Fruit fly (Drosophila melanogaster) whole organism, embryonic: ENCODE data around the gene cue.
A peak's percentile ranks its signal among the peaks of the same experiment; 100 is the strongest.

ENCODE experiments used
- C15 ChIP-seq: fragments of 200-800 bp; sonication (Bioruptor generic); IDR thresholded peaks from 3 replicates; pipeline ENCODE4 v1.3.6; 2022; ENCODE audit warnings: missing biosample characterization, missing genetic modification characterization
- CG10565 ChIP-seq: fragments of 200-800 bp; sonication (Bioruptor generic); optimal IDR thresholded peaks from 3 replicates; lab custom pipeline; 2016; ENCODE audit warnings: missing biosample characterization, mild to moderate bottlenecking, missing genetic modification characterization
- CG10654 ChIP-seq: fragments of 200-800 bp; sonication (Bioruptor generic); optimal IDR thresholded peaks from 2 replicates; lab custom pipeline; 2016; ENCODE audit warnings: missing biosample characterization, missing genetic modification characterization
- CG10979 ChIP-seq: fragments of 200-800 bp; sonication (Bioruptor generic); optimal IDR thresholded peaks from 2 replicates; lab custom pipeline; 2018; ENCODE audit warnings: missing biosample characterization, mild to moderate bottlenecking, missing genetic modification characterization, moderate library complexity
- CG11560 ChIP-seq: fragments of 200-800 bp; sonication (Bioruptor generic); IDR thresholded peaks from 3 replicates; pipeline ENCODE4 v1.3.6; 2022; ENCODE audit warnings: missing biosample characterization, missing genetic modification characterization
- CG12219 ChIP-seq: fragments of 200-800 bp; sonication (Bioruptor generic); optimal IDR thresholded peaks from 3 replicates; lab custom pipeline; 2018; ENCODE audit warnings: missing biosample characterization, mild to moderate bottlenecking, missing genetic modification characterization
- CG1233 ChIP-seq: fragments of 200-800 bp; sonication (Bioruptor generic); optimal IDR thresholded peaks from 4 replicates; lab custom pipeline; 2018; ENCODE audit warnings: missing biosample characterization, mild to moderate bottlenecking, missing genetic modification characterization
- CG14014 ChIP-seq: fragments of 200-800 bp; sonication (Bioruptor generic); IDR thresholded peaks from 2 replicates; pipeline ENCODE4 v1.3.6; 2022; ENCODE audit warnings: missing biosample characterization, missing genetic modification characterization
- CG15269 ChIP-seq: fragments of 200-800 bp; sonication (Bioruptor generic); optimal IDR thresholded peaks from 2 replicates; lab custom pipeline; 2018; ENCODE audit warnings: missing biosample characterization, mild to moderate bottlenecking, missing genetic modification characterization, moderate library complexity
- CG16813 ChIP-seq: fragments of 200-800 bp; sonication (Bioruptor generic); IDR thresholded peaks from 3 replicates; pipeline ENCODE4 v1.3.6; 2022; ENCODE audit warnings: missing biosample characterization, missing genetic modification characterization; ENCODE audit not compliant: partially characterized antibody
- CG18262 ChIP-seq: fragments of 200-800 bp; optimal IDR thresholded peaks from 3 replicates; lab custom pipeline; 2019; ENCODE audit warnings: missing biosample characterization, mild to moderate bottlenecking, missing genetic modification characterization, moderate library complexity
- CG18619 ChIP-seq: fragments of 200-800 bp; sonication (Bioruptor generic); optimal IDR thresholded peaks from 3 replicates; lab custom pipeline; 2017; ENCODE audit warnings: missing biosample characterization, mild to moderate bottlenecking, missing genetic modification characterization
- CG2120 ChIP-seq: fragments of 200-800 bp; sonication (Bioruptor generic); optimal IDR thresholded peaks from 3 replicates; lab custom pipeline; 2016; ENCODE audit warnings: missing biosample characterization, missing genetic modification characterization
- CG30403 ChIP-seq: fragments of 200-800 bp; sonication (Bioruptor generic); optimal IDR thresholded peaks from 3 replicates; lab custom pipeline; 2016; ENCODE audit warnings: missing biosample characterization, missing genetic modification characterization
- CG31365 ChIP-seq: fragments of 200-800 bp; sonication (Bioruptor generic); optimal IDR thresholded peaks from 2 replicates; lab custom pipeline; 2018; ENCODE audit warnings: missing biosample characterization, mild to moderate bottlenecking, missing genetic modification characterization
- CG3995 ChIP-seq: fragments of 200-800 bp; sonication (Bioruptor generic); optimal IDR thresholded peaks from 3 replicates; lab custom pipeline; 2016; ENCODE audit warnings: missing biosample characterization, missing genetic modification characterization
- CG42726 ChIP-seq: fragments of 200-800 bp; sonication (Bioruptor generic); IDR thresholded peaks from 2 replicates; pipeline ENCODE4 v1.3.6; 2022; ENCODE audit warnings: missing biosample characterization, missing genetic modification characterization; ENCODE audit not compliant: partially characterized antibody
- CG6175 ChIP-seq: fragments of 200-800 bp; sonication (Bioruptor generic); IDR thresholded peaks from 3 replicates; pipeline ENCODE4 v1.3.6; 2022; ENCODE audit warnings: missing biosample characterization, missing genetic modification characterization
- CG6813 ChIP-seq: fragments of 200-800 bp; sonication (Bioruptor generic); optimal IDR thresholded peaks from 2 replicates; lab custom pipeline; 2017; ENCODE audit warnings: missing biosample characterization, missing genetic modification characterization, mild to moderate bottlenecking, moderate library complexity, missing genetic modification reagents
- CG7963 ChIP-seq: fragments of 200-800 bp; sonication (Bioruptor generic); IDR thresholded peaks from 3 replicates; pipeline ENCODE4 v1.3.6; 2022; ENCODE audit warnings: missing biosample characterization, missing genetic modification characterization; ENCODE audit not compliant: partially characterized antibody
- CG9876 ChIP-seq: fragments of 200-800 bp; sonication (Bioruptor generic); optimal IDR thresholded peaks from 2 replicates; lab custom pipeline; 2016; ENCODE audit warnings: missing biosample characterization, missing genetic modification characterization
- CTCF ChIP-seq: fragments of 200-800 bp; sonication (Bioruptor generic); optimal IDR thresholded peaks from 2 replicates; lab custom pipeline; 2017; ENCODE audit warnings: missing biosample characterization, mild to moderate bottlenecking, missing genetic modification characterization, moderate library complexity
- Hr78 ChIP-seq, 2 experiments: fragments of 200-800 bp in 1 of 2; fragments of >200 bp in 1 of 2; sonication (Bioruptor generic) in 1 of 2; optimal IDR thresholded peaks; 2 replicates each; lab custom pipeline; 2017 to 2019; ENCODE audit warnings: missing biosample characterization in 2 of 2, missing genetic modification characterization in 2 of 2, mild to moderate bottlenecking in 1 of 2, moderate library complexity in 1 of 2
- Myb ChIP-seq: fragments of 200-800 bp; sonication (Bioruptor generic); optimal IDR thresholded peaks from 2 replicates; lab custom pipeline; 2016; ENCODE audit warnings: missing biosample characterization, missing genetic modification characterization
- Scr ChIP-seq: fragments of 200-800 bp; sonication (Bioruptor generic); IDR thresholded peaks from 2 replicates; pipeline ENCODE4 v1.3.6; 2022; ENCODE audit warnings: missing biosample characterization, missing genetic modification characterization; ENCODE audit not compliant: partially characterized antibody
- Stat92E ChIP-seq, 3 experiments: fragments of >200 bp in 2 of 3; fragments of 200-800 bp in 1 of 3; sonication (Bioruptor generic) in 1 of 3; optimal IDR thresholded peaks; 2 replicates each; lab custom pipeline; 2017 to 2019; ENCODE audit warnings: missing biosample characterization in 3 of 3, missing genetic modification characterization in 3 of 3, mild to moderate bottlenecking in 1 of 3, moderate library complexity in 1 of 3
- Xrp1 ChIP-seq: fragments of 200-800 bp; sonication (Bioruptor generic); IDR thresholded peaks from 2 replicates; pipeline ENCODE4 v1.3.6; 2022; ENCODE audit warnings: missing biosample characterization, missing genetic modification characterization
- amos ChIP-seq: fragments of 200-800 bp; sonication (Bioruptor generic); IDR thresholded peaks from 2 replicates; pipeline ENCODE4 v1.3.6; 2022; ENCODE audit warnings: missing biosample characterization, missing genetic modification characterization; ENCODE audit not compliant: partially characterized antibody
- ato ChIP-seq: fragments of 200-800 bp; sonication (Bioruptor generic); IDR thresholded peaks from 2 replicates; pipeline ENCODE4 v1.3.6; 2022; ENCODE audit warnings: missing biosample characterization, missing genetic modification characterization; ENCODE audit not compliant: partially characterized antibody
- chinmo ChIP-seq: fragments of 200-800 bp; sonication (Bioruptor generic); IDR thresholded peaks from 4 replicates; pipeline ENCODE4 v1.3.6; 2022; ENCODE audit warnings: missing biosample characterization, missing genetic modification characterization; ENCODE audit not compliant: partially characterized antibody
- chm ChIP-seq: fragments of 200-800 bp; sonication (Bioruptor generic); IDR thresholded peaks from 2 replicates; pipeline ENCODE4 v1.3.6; 2022; ENCODE audit warnings: missing biosample characterization, missing genetic modification characterization
- dati ChIP-seq: fragments of 200-800 bp; sonication (Bioruptor generic); IDR thresholded peaks from 2 replicates; pipeline ENCODE4 v1.3.6; 2022; ENCODE audit warnings: missing biosample characterization, missing genetic modification characterization
- ftz-f1 ChIP-seq: fragments of 200-800 bp; sonication (Bioruptor generic); optimal IDR thresholded peaks from 2 replicates; lab custom pipeline; 2016; ENCODE audit warnings: missing biosample characterization, missing genetic modification characterization
- kay ChIP-seq: fragments of 200-800 bp; sonication (Bioruptor generic); optimal IDR thresholded peaks from 2 replicates; lab custom pipeline; 2016; ENCODE audit warnings: missing biosample characterization, missing genetic modification characterization
- kni ChIP-seq: fragments of 200-800 bp; sonication (Bioruptor generic); optimal IDR thresholded peaks from 3 replicates; lab custom pipeline; 2017; ENCODE audit warnings: mild to moderate bottlenecking, missing biosample characterization, missing genetic modification reagents, missing genetic modification characterization
- knrl ChIP-seq: fragments of 200-800 bp; sonication (Bioruptor generic); IDR thresholded peaks from 3 replicates; pipeline ENCODE4 v1.3.6; 2022; ENCODE audit warnings: missing biosample characterization, missing genetic modification characterization; ENCODE audit not compliant: partially characterized antibody
- mld ChIP-seq: fragments of 200-800 bp; sonication (Bioruptor generic); IDR thresholded peaks from 3 replicates; pipeline ENCODE4 v1.3.6; 2022; ENCODE audit warnings: missing biosample characterization, missing genetic modification characterization; ENCODE audit not compliant: partially characterized antibody
- nerfin-1 ChIP-seq: fragments of 200-800 bp; sonication (Bioruptor generic); optimal IDR thresholded peaks from 3 replicates; lab custom pipeline; 2019; ENCODE audit warnings: missing biosample characterization, mild to moderate bottlenecking, missing genetic modification characterization, moderate library complexity
- pfk ChIP-seq: fragments of 200-800 bp; sonication (Bioruptor generic); optimal IDR thresholded peaks from 2 replicates; lab custom pipeline; 2018; ENCODE audit warnings: missing biosample characterization, mild to moderate bottlenecking, missing genetic modification characterization, moderate library complexity
- pita ChIP-seq: fragments of 200-800 bp; sonication (Bioruptor generic); optimal IDR thresholded peaks from 2 replicates; lab custom pipeline; 2017; ENCODE audit warnings: missing biosample characterization, mild to moderate bottlenecking, missing genetic modification characterization
- pnt ChIP-seq: fragments of 200-800 bp; sonication (Bioruptor generic); optimal IDR thresholded peaks from 3 replicates; lab custom pipeline; 2016; ENCODE audit warnings: missing biosample characterization, missing genetic modification characterization
- pum ChIP-seq: fragments of 200-800 bp; sonication (Bioruptor generic); optimal IDR thresholded peaks from 2 replicates; lab custom pipeline; 2016; ENCODE audit warnings: missing biosample characterization, missing genetic modification characterization
- run ChIP-seq: fragments of 200-800 bp; sonication (Bioruptor generic); optimal IDR thresholded peaks from 3 replicates; lab custom pipeline; 2018; ENCODE audit warnings: missing biosample characterization, mild to moderate bottlenecking, missing genetic modification characterization
- sd ChIP-seq: fragments of 200-800 bp; sonication (Bioruptor generic); optimal IDR thresholded peaks from 3 replicates; lab custom pipeline; 2018; ENCODE audit warnings: missing biosample characterization, mild to moderate bottlenecking, missing genetic modification characterization, moderate library complexity
- sna ChIP-seq: fragments of 200-800 bp; sonication (Bioruptor generic); IDR thresholded peaks from 2 replicates; pipeline ENCODE4 v1.3.6; 2022; ENCODE audit warnings: missing biosample characterization, missing genetic modification characterization; ENCODE audit not compliant: partially characterized antibody
- so ChIP-seq: fragments of 200-800 bp; sonication (Bioruptor generic); IDR thresholded peaks from 3 replicates; pipeline ENCODE4 v1.3.6; 2022; ENCODE audit warnings: missing biosample characterization, missing genetic modification characterization
- tna ChIP-seq: fragments of 200-800 bp; sonication (Bioruptor generic); IDR thresholded peaks from 2 replicates; pipeline ENCODE4 v1.3.6; 2022; ENCODE audit warnings: missing biosample characterization, missing genetic modification characterization; ENCODE audit not compliant: partially characterized antibody
- tup ChIP-seq: fragments of 200-800 bp; sonication (Bioruptor generic); optimal IDR thresholded peaks from 2 replicates; lab custom pipeline; 2016; ENCODE audit warnings: missing biosample characterization, mild to moderate bottlenecking, missing genetic modification characterization, moderate library complexity

cue gene

dm6 chr3L:1488592-1489183 is 28.4 kb downstream of the cue start (continued):
- no peak for TF ChIP-seq CG10979
- peak; percentile 77; the same call in 2 of the 3 replicates for TF ChIP-seq mld (GFP tag; lab: Robert Waterston, UW)
- TF ChIP-seq sna (GFP tag; lab: Robert Waterston, UW) = peak; percentile 22; the same call in 1 of the 2 replicates
- no peak for TF ChIP-seq CG18619 (GFP tag; lab: Kevin White, UChicago)
- peak; percentile 63 for TF ChIP-seq CG16813
- no peak for TF ChIP-seq pum
- TF ChIP-seq CG30403 = no peak
- TF ChIP-seq CG1233 (GFP tag; lab: Kevin White, UChicago) = peak; percentile 4
- peak; percentile 70 for TF ChIP-seq tna (GFP tag; lab: Robert Waterston, UW)
- TF ChIP-seq CG14014 (GFP tag; lab: Robert Waterston, UW) = peak; percentile 22; the same call in 1 of the 2 replicates
- TF ChIP-seq dati (GFP tag; lab: Robert Waterston, UW) = no peak
- no peak for TF ChIP-seq pita (GFP tag; lab: Kevin White, UChicago)
- TF ChIP-seq Myb (GFP tag; lab: Kevin White, UChicago) = no peak
- TF ChIP-seq knrl (GFP tag; lab: Robert Waterston, UW) = peak; percentile 67
- TF ChIP-seq CG10654 = no peak
- no peak for TF ChIP-seq CG3995 (GFP tag; lab: Kevin White, UChicago)
- no peak for TF ChIP-seq CG12219
- TF ChIP-seq CG18262 = peak; percentile 12
- TF ChIP-seq CG10565 = no peak
- no peak for TF ChIP-seq CG6175 (GFP tag; lab: Robert Waterston, UW)
- TF ChIP-seq CG11560 (tag; lab: Robert Waterston, UW) = no peak
- no peak for TF ChIP-seq pfk (GFP tag; lab: Kevin White, UChicago)
- TF ChIP-seq nerfin-1 (tag; lab: Kevin White, UChicago) = peak; percentile 85
- TF ChIP-seq CG42726 (GFP tag; lab: Robert Waterston, UW) = peak; percentile 85
- TF ChIP-seq chinmo (GFP tag; lab: Robert Waterston, UW) = peak; percentile 98
- TF ChIP-seq ato (GFP tag; lab: Robert Waterston, UW) = peak; percentile 76
- TF ChIP-seq CG6813 (GFP tag; lab: Kevin White, UChicago) = peak; percentile 13
- peak; percentile 51; the same call in 2 of the 3 replicates for TF ChIP-seq CG7963
- TF ChIP-seq amos (GFP tag; lab: Robert Waterston, UW) = peak; percentile 62
- peak in 1 of 2 experiments; percentile 10 for TF ChIP-seq Hr78 (GFP tag; optimal IDR thresholded peaks at IDR 0.05; lab: Kevin White, UChicago)
- TF ChIP-seq kni = no peak
- no peak for TF ChIP-seq CG9876 (GFP tag; lab: Kevin White, UChicago)
- no peak for TF ChIP-seq Xrp1 (GFP tag; lab: Robert Waterston, UW)
- peak; percentile 88 for TF ChIP-seq sd (tag; lab: Kevin White, UChicago)
- no peak for TF ChIP-seq pnt (GFP tag; lab: Kevin White, UChicago)
- peak; percentile 1 for TF ChIP-seq CG2120
- no peak for TF ChIP-seq CG31365 (tag; lab: Kevin White, UChicago)
- TF ChIP-seq CG15269 (tag; lab: Kevin White, UChicago) = peak; percentile 12
- TF ChIP-seq chm (GFP tag; lab: Robert Waterston, UW) = 0 out of 2 replicates have a peak, but pooled peaks have one; percentile 35
- peak in 1 of 3 experiments; percentile 37 for TF ChIP-seq Stat92E (GFP tag; optimal IDR thresholded peaks at IDR 0.05; lab: Kevin White, UChicago)
- peak; percentile 41 for TF ChIP-seq ftz-f1 (GFP tag; lab: Kevin White, UChicago)
- no peak for TF ChIP-seq kay (GFP tag; lab: Kevin White, UChicago)
- TF ChIP-seq Scr (GFP tag; lab: Robert Waterston, UW) = peak; percentile 61
- no peak for TF ChIP-seq tup (GFP tag; lab: Kevin White, UChicago)
- TF ChIP-seq C15 = no peak
- TF ChIP-seq run (tag; lab: Kevin White, UChicago) = no peak
- TF ChIP-seq CTCF (GFP tag; lab: Kevin White, UChicago) = peak; percentile 92
- TF ChIP-seq so (GFP tag; lab: Robert Waterston, UW) = peak; percentile 46; the same call in 2 of the 3 replicates
